Worm (Caenorhabditis elegans) whole organism, mixed stage, embryonic: ENCODE results near the gene srh-244.

ENCODE experiments used
- blmp-1 ChIP-seq: fragments of 150-350 bp; optimal IDR thresholded peaks from 2 replicates; lab custom pipeline; 2014; ENCODE audit warnings: missing biosample characterization, missing genetic modification characterization
- nhr-237 ChIP-seq: fragments of 150-350 bp; optimal IDR thresholded peaks from 2 replicates; lab custom pipeline; 2014; ENCODE audit warnings: missing biosample characterization, missing genetic modification characterization
- nhr-76 ChIP-seq: sonication (generic microtip); optimal IDR thresholded peaks from 2 replicates; lab custom pipeline; 2017; ENCODE audit warnings: missing biosample characterization, missing genetic modification characterization

- TF ChIP-seq nhr-76 (tag; lab: Kevin White, UChicago) (no peak), blmp-1 (tag; lab: Kevin White, UChicago) (no peak), nhr-237 (tag; lab: Kevin White, UChicago) (no peak)
Observed at ce11 chrV:7332253-7332652, 11.4 kb upstream of the srh-244 start, which contains the start of gene F10G2.1.
